Worm (Caenorhabditis elegans) whole organism, L1 larva: Measurements from ENCODE around the gene T07D3.4.
A peak's percentile ranks its signal among the peaks of the same experiment; 100 is the strongest.

Source experiments
- C34B4.2 ChIP-seq: sonication (generic microtip); optimal IDR thresholded peaks from 2 replicates; lab custom pipeline; 2017; ENCODE audit warnings: mild to moderate bottlenecking, missing genetic modification characterization, missing compliant biosample characterization
- aly-2 ChIP-seq: fragments of 150-350 bp; optimal IDR thresholded peaks from 2 replicates; lab custom pipeline; 2014; ENCODE audit warnings: missing biosample characterization, missing genetic modification characterization
- blmp-1 ChIP-seq: fragments of 150-350 bp; optimal IDR thresholded peaks from 2 replicates; lab custom pipeline; 2014; ENCODE audit warnings: missing biosample characterization, missing genetic modification characterization
- ceh-63 ChIP-seq: fragments of 200-800 bp; sonication (Bioruptor generic); optimal IDR thresholded peaks from 2 replicates; lab custom pipeline; 2018; ENCODE audit warnings: mild to moderate bottlenecking, missing genetic modification characterization, missing compliant biosample characterization
- ceh-8 ChIP-seq: fragments of 200-800 bp; sonication (Bioruptor generic); optimal IDR thresholded peaks from 2 replicates; lab custom pipeline; 2018; ENCODE audit warnings: mild to moderate bottlenecking, missing genetic modification characterization, moderate library complexity, missing compliant biosample characterization
- ceh-82 ChIP-seq, 3 experiments: fragments of 150-350 bp in 1 of 3; sonication (generic microtip) in 2 of 3; optimal IDR thresholded peaks; 2 replicates each; lab custom pipeline; 2014 to 2017; ENCODE audit warnings: missing biosample characterization in 3 of 3, missing genetic modification characterization in 3 of 3
- ceh-90 ChIP-seq: sonication (generic microtip); optimal IDR thresholded peaks from 2 replicates; lab custom pipeline; 2016; ENCODE audit warnings: missing genetic modification characterization, missing compliant biosample characterization
- dpl-1 ChIP-seq, 3 experiments: fragments of 150-350 bp in 2 of 3; sonication (generic microtip) in 1 of 3; optimal IDR thresholded peaks; 2 replicates each; lab custom pipeline; 2014 to 2017; ENCODE audit warnings: missing biosample characterization in 3 of 3, missing genetic modification characterization in 3 of 3, missing genetic modification reagents in 3 of 3
- efl-1 ChIP-seq, 4 experiments: fragments of 150-350 bp; optimal IDR thresholded peaks in 3 of 4; peaks in 1 of 4; 1 replicate in 1 of 4; 2 replicates in 3 of 4; lab custom pipeline; 2014; ENCODE audit warnings: missing biosample characterization in 2 of 4, missing genetic modification characterization in 2 of 4, missing genetic modification reagents in 2 of 4
- efl-3 ChIP-seq: fragments of 200-800 bp; sonication (Bioruptor generic); optimal IDR thresholded peaks from 2 replicates; lab custom pipeline; 2018; ENCODE audit warnings: mild to moderate bottlenecking, missing genetic modification characterization, missing compliant biosample characterization
- elt-2 ChIP-seq: sonication (generic microtip); optimal IDR thresholded peaks from 2 replicates; lab custom pipeline; 2016; ENCODE audit warnings: missing genetic modification characterization, mild to moderate bottlenecking, inconsistent platforms, missing compliant biosample characterization, missing genetic modification reagents
- elt-3 ChIP-seq, 6 experiments: fragments of 150-350 bp in 1 of 6; sonication (generic microtip); optimal IDR thresholded peaks; 2 replicates each; lab custom pipeline; 2017 to 2018; ENCODE audit warnings: missing biosample characterization in 6 of 6, missing genetic modification characterization in 6 of 6, inconsistent platforms in 1 of 6
- ets-5 ChIP-seq: fragments of 200-800 bp; sonication (Bioruptor generic); IDR thresholded peaks from 2 replicates; pipeline ENCODE4 v1.3.6; 2022; ENCODE audit warnings: missing genetic modification characterization, missing compliant biosample characterization
- fkh-10 ChIP-seq: sonication (generic microtip); optimal IDR thresholded peaks from 2 replicates; lab custom pipeline; 2017; ENCODE audit warnings: missing biosample characterization, missing genetic modification reagents, missing genetic modification characterization
- fos-1 ChIP-seq: fragments of 150-350 bp; optimal IDR thresholded peaks from 2 replicates; lab custom pipeline; 2014; ENCODE audit warnings: missing biosample characterization, missing genetic modification characterization
- hpl-2 ChIP-seq: fragments of 150-350 bp; optimal IDR thresholded peaks from 2 replicates; lab custom pipeline; 2014; ENCODE audit warnings: missing biosample characterization, missing genetic modification reagents, missing genetic modification characterization
- irx-1 ChIP-seq: sonication (generic microtip); optimal IDR thresholded peaks from 2 replicates; lab custom pipeline; 2016; ENCODE audit warnings: missing genetic modification characterization, missing compliant biosample characterization
- lin-13 ChIP-seq: fragments of 150-350 bp; optimal IDR thresholded peaks from 2 replicates; lab custom pipeline; 2014; ENCODE audit warnings: missing biosample characterization, missing genetic modification reagents, missing genetic modification characterization
- lin-15B ChIP-seq: fragments of 150-350 bp; sonication (generic microtip); optimal IDR thresholded peaks from 3 replicates; lab custom pipeline; 2014; ENCODE audit warnings: missing biosample characterization, missing genetic modification characterization
- lin-35 ChIP-seq, 2 experiments: fragments of 150-350 bp; optimal IDR thresholded peaks; 2 replicates each; lab custom pipeline; 2014; ENCODE audit warnings: missing biosample characterization in 2 of 2, missing genetic modification characterization in 2 of 2, missing genetic modification reagents in 2 of 2
- lin-39 ChIP-seq: fragments of 150-350 bp; optimal IDR thresholded peaks from 2 replicates; lab custom pipeline; 2014; ENCODE audit warnings: missing biosample characterization, missing genetic modification reagents, missing genetic modification characterization
- lsy-2 ChIP-seq, 2 experiments: fragments of 150-350 bp; optimal IDR thresholded peaks; 2 replicates each; lab custom pipeline; 2014; ENCODE audit warnings: missing biosample characterization in 2 of 2, missing genetic modification characterization in 2 of 2
- mab-9 ChIP-seq: fragments of 200-800 bp; sonication (Bioruptor generic); IDR thresholded peaks from 2 replicates; pipeline ENCODE4 v1.3.6; 2022; ENCODE audit warnings: missing genetic modification reagents, missing genetic modification characterization, missing compliant biosample characterization
- mdl-1 ChIP-seq, 2 experiments: fragments of 150-350 bp; optimal IDR thresholded peaks; 2 replicates each; lab custom pipeline; 2014 to 2017; ENCODE audit warnings: missing biosample characterization in 2 of 2, missing genetic modification characterization in 2 of 2, inconsistent platforms in 1 of 2
- nhr-11 ChIP-seq: fragments of 150-350 bp; optimal IDR thresholded peaks from 2 replicates; lab custom pipeline; 2014; ENCODE audit warnings: missing biosample characterization, missing genetic modification characterization
- nhr-20 ChIP-seq: sonication (generic microtip); optimal IDR thresholded peaks from 2 replicates; lab custom pipeline; 2016; ENCODE audit warnings: mild to moderate bottlenecking, missing genetic modification characterization, missing compliant biosample characterization
- nhr-76 ChIP-seq: sonication (generic microtip); optimal IDR thresholded peaks from 2 replicates; lab custom pipeline; 2017; ENCODE audit warnings: missing biosample characterization, missing genetic modification characterization
- nhr-85 ChIP-seq: sonication (generic microtip); peaks from one replicate; lab custom pipeline; 2016; ENCODE audit warnings: missing genetic modification characterization, inconsistent platforms, missing compliant biosample characterization
- rnt-1 ChIP-seq: sonication (generic microtip); optimal IDR thresholded peaks from 2 replicates; lab custom pipeline; 2016; ENCODE audit warnings: mild to moderate bottlenecking, missing genetic modification characterization, moderate library complexity, missing compliant biosample characterization
- skn-1 ChIP-seq: fragments of 150-350 bp; optimal IDR thresholded peaks from 2 replicates; lab custom pipeline; 2014; ENCODE audit warnings: missing biosample characterization, missing genetic modification characterization
- snu-23 ChIP-seq: sonication (generic microtip); optimal IDR thresholded peaks from 2 replicates; lab custom pipeline; 2016; ENCODE audit warnings: missing genetic modification characterization, missing compliant biosample characterization
- tlp-1 ChIP-seq: fragments of 150-350 bp; optimal IDR thresholded peaks from 2 replicates; lab custom pipeline; 2014; ENCODE audit warnings: missing biosample characterization, missing genetic modification characterization
- unc-130 ChIP-seq: fragments of 150-350 bp; optimal IDR thresholded peaks from 2 replicates; lab custom pipeline; 2017; ENCODE audit warnings: missing biosample characterization, missing genetic modification characterization, inconsistent platforms
- unc-30 ChIP-seq: sonication (generic microtip); optimal IDR thresholded peaks from 2 replicates; lab custom pipeline; 2017; ENCODE audit warnings: missing biosample characterization, missing genetic modification characterization
- unc-62 ChIP-seq: fragments of 150-350 bp; optimal IDR thresholded peaks from 2 replicates; lab custom pipeline; 2014; ENCODE audit warnings: missing biosample characterization, missing genetic modification reagents, missing genetic modification characterization
- xbp-1 ChIP-seq: sonication (generic microtip); optimal IDR thresholded peaks from 2 replicates; lab custom pipeline; 2016; ENCODE audit warnings: missing genetic modification characterization, missing compliant biosample characterization
- zag-1 ChIP-seq: fragments of 150-350 bp; optimal IDR thresholded peaks from 2 replicates; lab custom pipeline; 2014; ENCODE audit warnings: missing biosample characterization, missing genetic modification characterization

T07D3.4 gene

DNA sequence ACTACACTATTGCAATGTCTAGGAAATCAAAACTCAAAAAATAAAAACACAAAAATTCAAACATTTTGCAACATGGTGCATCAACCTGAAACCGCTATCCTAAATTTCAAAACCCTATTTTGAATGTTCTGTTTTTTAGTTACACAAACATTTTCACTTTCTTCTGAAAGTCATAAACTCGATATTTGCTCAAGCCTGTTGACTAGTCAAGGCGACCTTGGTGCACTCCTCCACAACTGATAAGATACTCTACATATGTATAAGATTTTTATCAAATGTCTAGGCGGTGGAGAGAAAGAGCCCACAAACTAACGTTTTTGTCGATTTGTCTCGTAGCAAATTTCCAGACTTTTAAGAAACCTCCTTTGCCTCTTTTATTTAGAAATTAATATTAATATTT is at the start of gene T07D3.4:
Gene T07D3.4, plus strand, starts transcription at position 286 of the 400 bp plus-strand sequence.
- TF ChIP-seq lin-35 (GFP tag; optimal IDR thresholded peaks at IDR 0.05; lab: Kevin White, UChicago), result peak in 1 of 2 experiments; percentile 14
- peak; percentile 31 for TF ChIP-seq nhr-20 (tag; lab: Kevin White, UChicago)
- TF ChIP-seq elt-2, result peak; percentile 83
- no peak for TF ChIP-seq rnt-1 (tag; lab: Kevin White, UChicago)

DNA sequence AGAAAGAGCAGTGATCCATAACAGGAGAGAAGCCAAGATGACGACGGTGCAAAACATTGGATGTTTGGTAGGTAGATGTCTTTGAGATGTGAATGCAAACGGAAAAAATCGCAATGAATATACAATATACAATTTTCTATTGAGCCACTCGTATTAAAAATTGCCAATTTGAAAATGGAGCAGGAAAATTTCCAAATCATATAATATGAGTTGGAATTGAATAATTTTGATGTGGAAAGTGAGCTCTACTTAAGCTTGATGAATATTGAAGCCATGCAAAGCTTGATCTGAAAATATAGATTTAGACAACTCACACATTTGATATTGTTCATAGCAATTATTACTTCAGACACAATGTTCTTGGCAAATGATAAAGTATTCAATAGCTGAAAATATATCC is 49.7 kb upstream of the T07D3.4 start, which contains the start of gene F28A10.8:
Gene F28A10.8, minus strand, starts transcription at position 101 of the 400 bp plus-strand sequence.
- no peak for TF ChIP-seq blmp-1 (tag; lab: Kevin White, UChicago)
- TF ChIP-seq dpl-1 (GFP tag; optimal IDR thresholded peaks at IDR 0.05; lab: Kevin White, UChicago), result no peak
- no peak for TF ChIP-seq elt-3 (tag; optimal IDR thresholded peaks at IDR 0.05; lab: Kevin White, UChicago)
- no peak for TF ChIP-seq nhr-76 (tag; lab: Kevin White, UChicago)
- TF ChIP-seq ceh-82 (tag; optimal IDR thresholded peaks at IDR 0.05; lab: Kevin White, UChicago), result no peak
- no peak for TF ChIP-seq unc-62
- no peak for TF ChIP-seq efl-1 (optimal IDR thresholded peaks at IDR 0.05; lab: Kevin White, UChicago)
- no peak for TF ChIP-seq efl-1 (GFP tag; optimal IDR thresholded peaks at IDR 0.05 in 1 of 2; lab: Kevin White, UChicago)
- TF ChIP-seq nhr-11 (tag; lab: Kevin White, UChicago), result no peak
- TF ChIP-seq ceh-8 (GFP tag; lab: Kevin White, UChicago), result no peak
- TF ChIP-seq mdl-1 (tag; optimal IDR thresholded peaks at IDR 0.05; lab: Kevin White, UChicago), result no peak
- no peak for TF ChIP-seq mab-9 (GFP tag; lab: Robert Waterston, UW)

DNA sequence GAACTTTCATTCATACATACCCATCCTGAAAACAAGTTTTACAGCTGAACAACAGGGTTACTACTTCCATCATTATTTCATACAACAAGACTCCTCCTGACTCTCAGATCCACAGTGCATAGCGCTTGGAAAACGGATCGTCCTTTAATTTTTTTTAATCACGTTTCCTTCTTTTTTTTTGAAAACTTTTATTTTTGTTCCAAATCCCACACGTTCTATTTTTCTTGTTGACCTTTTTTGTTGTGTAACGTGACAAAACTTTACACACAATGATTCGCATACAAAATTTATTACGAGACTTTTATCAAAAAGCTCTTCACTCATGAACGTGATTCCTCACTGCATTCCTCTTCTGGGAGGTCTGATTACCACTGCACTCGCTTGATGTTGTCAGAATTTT is 48.0 kb upstream of the T07D3.4 start, which contains the start of gene clc-33:
Gene clc-33, plus strand, starts transcription at position 301 of the 400 bp plus-strand sequence.
- TF ChIP-seq tlp-1 (tag; lab: Kevin White, UChicago), result no peak
- TF ChIP-seq ets-5 (GFP tag; lab: Robert Waterston, UW), result no peak
- no peak for TF ChIP-seq lin-15B (tag; lab: Kevin White, UChicago)
- no peak for TF ChIP-seq aly-2
- TF ChIP-seq ceh-90 (tag; lab: Kevin White, UChicago), result no peak
- no peak for TF ChIP-seq lsy-2 (tag; optimal IDR thresholded peaks at IDR 0.05; lab: Kevin White, UChicago)
- TF ChIP-seq unc-30, result no peak
- TF ChIP-seq C34B4.2 (tag; lab: Kevin White, UChicago), result no peak
- TF ChIP-seq lin-13, result no peak
- TF ChIP-seq fos-1, result no peak
- no peak for TF ChIP-seq snu-23 (GFP tag; lab: Kevin White, UChicago)
- no peak for TF ChIP-seq efl-3
- no peak for TF ChIP-seq lin-39
- TF ChIP-seq hpl-2 (GFP tag; lab: Kevin White, UChicago), result no peak
- no peak for TF ChIP-seq nhr-85 (tag; lab: Kevin White, UChicago)
- TF ChIP-seq irx-1 (tag; lab: Kevin White, UChicago), result no peak
- TF ChIP-seq ceh-63 (GFP tag; lab: Kevin White, UChicago), result no peak
- TF ChIP-seq unc-130 (tag; lab: Kevin White, UChicago), result no peak
- TF ChIP-seq zag-1 (tag; lab: Kevin White, UChicago), result no peak

DNA sequence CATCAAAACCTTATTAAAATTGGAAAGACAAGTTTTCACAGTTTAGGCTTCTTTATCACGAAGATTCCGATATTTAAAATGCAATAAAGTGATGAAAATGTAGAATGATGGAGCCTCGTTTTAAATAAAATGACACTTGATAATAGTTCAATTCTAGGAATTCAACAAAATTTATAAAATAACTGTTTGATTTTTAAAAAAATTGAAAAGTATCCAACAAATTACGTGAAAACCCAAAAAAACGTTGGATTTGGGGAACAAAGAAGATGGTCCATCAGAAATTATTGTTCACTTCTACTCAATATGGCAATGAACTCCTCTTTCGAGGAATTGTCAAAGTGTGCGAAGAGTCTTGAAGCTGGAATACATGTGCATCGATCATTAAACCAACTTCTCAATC is 44.1 kb upstream of the T07D3.4 start, which contains the start of gene F28A10.4:
Gene F28A10.4, plus strand, starts transcription at position 301 of the 400 bp plus-strand sequence.
- TF ChIP-seq xbp-1 (tag; lab: Kevin White, UChicago), result no peak
- TF ChIP-seq fkh-10, result no peak
- TF ChIP-seq skn-1 (tag; lab: Kevin White, UChicago), result no peak
- no peak for TF ChIP-seq efl-1 (optimal IDR thresholded peaks at IDR 0.05; lab: Kevin White, UChicago)
- TF ChIP-seq efl-1 (GFP tag; optimal IDR thresholded peaks at IDR 0.05 in 1 of 2; lab: Kevin White, UChicago), result no peak
- peak; percentile 33 for TF ChIP-seq nhr-85 (tag; lab: Kevin White, UChicago)
- TF ChIP-seq blmp-1 (tag; lab: Kevin White, UChicago), result no peak
